Worm (Caenorhabditis elegans) whole organism, L1 larva: ENCODE results near the gene K02D10.1.
A peak's percentile ranks its signal among the peaks of the same experiment; 100 is the strongest.

Experiments
- C04F5.9 ChIP-seq: sonication (generic microtip); optimal IDR thresholded peaks from 2 replicates; lab custom pipeline; 2016; ENCODE audit warnings: missing genetic modification characterization, missing compliant biosample characterization
- C16A3.4 ChIP-seq: fragments of 150-350 bp; optimal IDR thresholded peaks from 2 replicates; lab custom pipeline; 2014; ENCODE audit warnings: missing biosample characterization, missing genetic modification characterization
- C34B4.2 ChIP-seq: sonication (generic microtip); optimal IDR thresholded peaks from 2 replicates; lab custom pipeline; 2017; ENCODE audit warnings: mild to moderate bottlenecking, missing genetic modification characterization, missing compliant biosample characterization
- aly-2 ChIP-seq: fragments of 150-350 bp; optimal IDR thresholded peaks from 2 replicates; lab custom pipeline; 2014; ENCODE audit warnings: missing biosample characterization, missing genetic modification characterization
- blmp-1 ChIP-seq: fragments of 150-350 bp; optimal IDR thresholded peaks from 2 replicates; lab custom pipeline; 2014; ENCODE audit warnings: missing biosample characterization, missing genetic modification characterization
- ceh-63 ChIP-seq: fragments of 200-800 bp; sonication (Bioruptor generic); optimal IDR thresholded peaks from 2 replicates; lab custom pipeline; 2018; ENCODE audit warnings: mild to moderate bottlenecking, missing genetic modification characterization, missing compliant biosample characterization
- ceh-8 ChIP-seq: fragments of 200-800 bp; sonication (Bioruptor generic); optimal IDR thresholded peaks from 2 replicates; lab custom pipeline; 2018; ENCODE audit warnings: mild to moderate bottlenecking, missing genetic modification characterization, moderate library complexity, missing compliant biosample characterization
- ceh-82 ChIP-seq, 3 experiments: fragments of 150-350 bp in 1 of 3; sonication (generic microtip) in 2 of 3; optimal IDR thresholded peaks; 2 replicates each; lab custom pipeline; 2014 to 2017; ENCODE audit warnings: missing biosample characterization in 3 of 3, missing genetic modification characterization in 3 of 3
- ceh-88 ChIP-seq: fragments of 200-800 bp; sonication (Bioruptor generic); IDR thresholded peaks from 2 replicates; pipeline ENCODE4 v1.3.6; 2022; ENCODE audit warnings: missing genetic modification characterization, missing compliant biosample characterization
- ces-1 ChIP-seq: fragments of 150-350 bp; optimal IDR thresholded peaks from 2 replicates; lab custom pipeline; 2014; ENCODE audit warnings: missing biosample characterization, missing genetic modification reagents, missing genetic modification characterization
- dpl-1 ChIP-seq, 3 experiments: fragments of 150-350 bp in 2 of 3; sonication (generic microtip) in 1 of 3; optimal IDR thresholded peaks; 2 replicates each; lab custom pipeline; 2014 to 2017; ENCODE audit warnings: missing biosample characterization in 3 of 3, missing genetic modification characterization in 3 of 3, missing genetic modification reagents in 3 of 3
- efl-1 ChIP-seq, 4 experiments: fragments of 150-350 bp; optimal IDR thresholded peaks in 3 of 4; peaks in 1 of 4; 1 replicate in 1 of 4; 2 replicates in 3 of 4; lab custom pipeline; 2014; ENCODE audit warnings: missing biosample characterization in 2 of 4, missing genetic modification characterization in 2 of 4, missing genetic modification reagents in 2 of 4
- egl-13 ChIP-seq: sonication (generic microtip); optimal IDR thresholded peaks from 2 replicates; lab custom pipeline; 2016; ENCODE audit warnings: missing genotype, missing genetic modification reagents, missing genetic modification characterization, missing compliant biosample characterization
- egl-27 ChIP-seq, 2 experiments: fragments of 150-350 bp in 1 of 2; sonication (generic microtip); optimal IDR thresholded peaks; 3 replicates each; lab custom pipeline; 2017 to 2018; ENCODE audit warnings: missing biosample characterization in 2 of 2, missing genetic modification characterization in 2 of 2, missing genetic modification reagents in 2 of 2
- elt-3 ChIP-seq, 6 experiments: fragments of 150-350 bp in 1 of 6; sonication (generic microtip); optimal IDR thresholded peaks; 2 replicates each; lab custom pipeline; 2017 to 2018; ENCODE audit warnings: missing biosample characterization in 6 of 6, missing genetic modification characterization in 6 of 6, inconsistent platforms in 1 of 6
- fkh-10 ChIP-seq: sonication (generic microtip); optimal IDR thresholded peaks from 2 replicates; lab custom pipeline; 2017; ENCODE audit warnings: missing biosample characterization, missing genetic modification reagents, missing genetic modification characterization
- fkh-4 ChIP-seq: sonication (generic microtip); optimal IDR thresholded peaks from 2 replicates; lab custom pipeline; 2016; ENCODE audit warnings: missing compliant biosample characterization, missing genetic modification characterization, borderline replicate concordance
- fkh-8 ChIP-seq: sonication (generic microtip); optimal IDR thresholded peaks from 2 replicates; lab custom pipeline; 2016; ENCODE audit warnings: mild to moderate bottlenecking, missing genetic modification characterization, missing compliant biosample characterization
- grh-1 ChIP-seq: fragments of 200-800 bp; sonication (Bioruptor generic); IDR thresholded peaks from 2 replicates; pipeline ENCODE4 v1.3.6; 2022; ENCODE audit warnings: missing genetic modification reagents, missing genetic modification characterization, missing compliant biosample characterization
- hlh-4 ChIP-seq: sonication (generic microtip); optimal IDR thresholded peaks from 2 replicates; lab custom pipeline; 2016; ENCODE audit warnings: mild to moderate bottlenecking, missing genetic modification characterization, missing compliant biosample characterization
- jun-1 ChIP-seq: fragments of 150-350 bp; optimal IDR thresholded peaks from 2 replicates; lab custom pipeline; 2014; ENCODE audit warnings: missing biosample characterization, missing genetic modification reagents, missing genetic modification characterization
- lin-13 ChIP-seq: fragments of 150-350 bp; optimal IDR thresholded peaks from 2 replicates; lab custom pipeline; 2014; ENCODE audit warnings: missing biosample characterization, missing genetic modification reagents, missing genetic modification characterization
- lin-14 ChIP-seq: fragments of 200-800 bp; sonication (Bioruptor generic); optimal IDR thresholded peaks from 2 replicates; lab custom pipeline; 2018; ENCODE audit warnings: mild to moderate bottlenecking, missing genetic modification characterization, moderate library complexity, missing compliant biosample characterization
- lin-15B ChIP-seq: fragments of 150-350 bp; sonication (generic microtip); optimal IDR thresholded peaks from 3 replicates; lab custom pipeline; 2014; ENCODE audit warnings: missing biosample characterization, missing genetic modification characterization
- lin-35 ChIP-seq, 2 experiments: fragments of 150-350 bp; optimal IDR thresholded peaks; 2 replicates each; lab custom pipeline; 2014; ENCODE audit warnings: missing biosample characterization in 2 of 2, missing genetic modification characterization in 2 of 2, missing genetic modification reagents in 2 of 2
- lin-39 ChIP-seq: fragments of 150-350 bp; optimal IDR thresholded peaks from 2 replicates; lab custom pipeline; 2014; ENCODE audit warnings: missing biosample characterization, missing genetic modification reagents, missing genetic modification characterization
- mab-9 ChIP-seq: fragments of 200-800 bp; sonication (Bioruptor generic); IDR thresholded peaks from 2 replicates; pipeline ENCODE4 v1.3.6; 2022; ENCODE audit warnings: missing genetic modification reagents, missing genetic modification characterization, missing compliant biosample characterization
- mdl-1 ChIP-seq, 2 experiments: fragments of 150-350 bp; optimal IDR thresholded peaks; 2 replicates each; lab custom pipeline; 2014 to 2017; ENCODE audit warnings: missing biosample characterization in 2 of 2, missing genetic modification characterization in 2 of 2, inconsistent platforms in 1 of 2
- mef-2 ChIP-seq: fragments of 150-350 bp; optimal IDR thresholded peaks from 2 replicates; lab custom pipeline; 2014; ENCODE audit warnings: missing biosample characterization, missing genetic modification characterization
- nhr-11 ChIP-seq: fragments of 150-350 bp; optimal IDR thresholded peaks from 2 replicates; lab custom pipeline; 2014; ENCODE audit warnings: missing biosample characterization, missing genetic modification characterization
- nhr-19 ChIP-seq: fragments of 200-800 bp; sonication (Bioruptor generic); conservative IDR thresholded peaks from 2 replicates; pipeline ENCODE4 v1.3.6; 2022; ENCODE audit warnings: missing genetic modification characterization, missing compliant biosample characterization
- nhr-20 ChIP-seq: sonication (generic microtip); optimal IDR thresholded peaks from 2 replicates; lab custom pipeline; 2016; ENCODE audit warnings: mild to moderate bottlenecking, missing genetic modification characterization, missing compliant biosample characterization
- nhr-71 ChIP-seq: sonication (generic microtip); optimal IDR thresholded peaks from 2 replicates; lab custom pipeline; 2016; ENCODE audit warnings: mild to moderate bottlenecking, missing genetic modification characterization, moderate library complexity, missing compliant biosample characterization
- nhr-85 ChIP-seq: sonication (generic microtip); peaks from one replicate; lab custom pipeline; 2016; ENCODE audit warnings: missing genetic modification characterization, inconsistent platforms, missing compliant biosample characterization
- skn-1 ChIP-seq: fragments of 150-350 bp; optimal IDR thresholded peaks from 2 replicates; lab custom pipeline; 2014; ENCODE audit warnings: missing biosample characterization, missing genetic modification characterization
- sox-4 ChIP-seq: sonication (generic microtip); optimal IDR thresholded peaks from 2 replicates; lab custom pipeline; 2016; ENCODE audit warnings: missing genetic modification characterization, missing compliant biosample characterization
- sptf-1 ChIP-seq: fragments of 150-350 bp; optimal IDR thresholded peaks from 2 replicates; lab custom pipeline; 2014; ENCODE audit warnings: missing biosample characterization, missing genetic modification characterization
- sup-37 ChIP-seq: fragments of 200-800 bp; sonication (Bioruptor generic); optimal IDR thresholded peaks from 2 replicates; lab custom pipeline; 2018; ENCODE audit warnings: mild to moderate bottlenecking, missing genetic modification characterization, missing compliant biosample characterization
- tbx-2 ChIP-seq: sonication (generic microtip); optimal IDR thresholded peaks from 2 replicates; lab custom pipeline; 2016; ENCODE audit warnings: missing genetic modification characterization, missing compliant biosample characterization
- tlp-1 ChIP-seq: fragments of 150-350 bp; optimal IDR thresholded peaks from 2 replicates; lab custom pipeline; 2014; ENCODE audit warnings: missing biosample characterization, missing genetic modification characterization
- unc-130 ChIP-seq: fragments of 150-350 bp; optimal IDR thresholded peaks from 2 replicates; lab custom pipeline; 2017; ENCODE audit warnings: missing biosample characterization, missing genetic modification characterization, inconsistent platforms
- unc-30 ChIP-seq: sonication (generic microtip); optimal IDR thresholded peaks from 2 replicates; lab custom pipeline; 2017; ENCODE audit warnings: missing biosample characterization, missing genetic modification characterization
- unc-86 ChIP-seq: sonication (generic microtip); optimal IDR thresholded peaks from 2 replicates; lab custom pipeline; 2016; ENCODE audit warnings: missing genetic modification characterization, missing compliant biosample characterization
- zag-1 ChIP-seq: fragments of 150-350 bp; optimal IDR thresholded peaks from 2 replicates; lab custom pipeline; 2014; ENCODE audit warnings: missing biosample characterization, missing genetic modification characterization
- zip-4 ChIP-seq: fragments of 200-800 bp; sonication (Bioruptor generic); optimal IDR thresholded peaks from 2 replicates; lab custom pipeline; 2018; ENCODE audit warnings: mild to moderate bottlenecking, missing genetic modification characterization, moderate library complexity, missing compliant biosample characterization
- ztf-11 ChIP-seq, 2 experiments: sonication (generic microtip); optimal IDR thresholded peaks; 2 replicates each; lab custom pipeline; 2016 to 2017; ENCODE audit warnings: missing genetic modification characterization in 2 of 2, missing biosample characterization in 1 of 2, missing compliant biosample characterization in 1 of 2
- ztf-4 ChIP-seq: fragments of 150-350 bp; optimal IDR thresholded peaks from 2 replicates; lab custom pipeline; 2014; ENCODE audit warnings: missing biosample characterization, missing genetic modification characterization

K02D10.1 gene

ce11 chrIII:8799964-8800795 is 30.8 kb downstream of the K02D10.1 start, which contains the start of gene F54F2.6 (continued):
- peak; percentile 80 for TF ChIP-seq jun-1 (tag; lab: Kevin White, UChicago)
- TF ChIP-seq lin-35 (GFP tag; optimal IDR thresholded peaks at IDR 0.05; lab: Kevin White, UChicago) = peak; percentile 61 to 67
- no peak for TF ChIP-seq sptf-1
- TF ChIP-seq fkh-8 (tag; lab: Kevin White, UChicago) = peak; percentile 94
- TF ChIP-seq lin-14 (GFP tag; lab: Kevin White, UChicago) = peak; percentile 100

- TF ChIP-seq nhr-71 = no peak
- no peak for TF ChIP-seq ztf-11 (tag; optimal IDR thresholded peaks at IDR 0.05; lab: Kevin White, UChicago)
- TF ChIP-seq lin-39 = no peak
- TF ChIP-seq efl-1 (optimal IDR thresholded peaks at IDR 0.05; lab: Kevin White, UChicago) = no peak
- peak in 1 of 2 experiments; percentile 92 for TF ChIP-seq efl-1 (GFP tag; optimal IDR thresholded peaks at IDR 0.05 in 1 of 2; lab: Kevin White, UChicago)
- TF ChIP-seq ceh-82 (tag; optimal IDR thresholded peaks at IDR 0.05; lab: Kevin White, UChicago) = peak in 1 of 3 experiments; percentile 1
- TF ChIP-seq unc-30 = no peak
- TF ChIP-seq nhr-11 (tag; lab: Kevin White, UChicago) = no peak
- no peak for TF ChIP-seq egl-13 (tag; lab: Kevin White, UChicago)
- peak; percentile 17 for TF ChIP-seq nhr-85 (tag; lab: Kevin White, UChicago)
- TF ChIP-seq blmp-1 = peak; percentile 86
- TF ChIP-seq fkh-8 (tag; lab: Kevin White, UChicago) = no peak
- no peak for TF ChIP-seq mef-2
- TF ChIP-seq sox-4 (tag; lab: Kevin White, UChicago) = no peak
Observed at ce11 chrIII:8800796-8801083, 31.4 kb downstream of the K02D10.1 start.

ce11 chrIII:8801352-8801863 is 32.1 kb downstream of the K02D10.1 start:
- TF ChIP-seq zip-4 (GFP tag; lab: Kevin White, UChicago) = no peak
- no peak for TF ChIP-seq dpl-1 (GFP tag; optimal IDR thresholded peaks at IDR 0.05; lab: Kevin White, UChicago)
- no peak for TF ChIP-seq nhr-11 (tag; lab: Kevin White, UChicago)
- no peak for TF ChIP-seq C34B4.2 (tag; lab: Kevin White, UChicago)
- peak; percentile 0 for TF ChIP-seq C16A3.4 (tag; lab: Kevin White, UChicago)
- TF ChIP-seq fkh-10 (GFP tag; lab: Kevin White, UChicago) = no peak
- TF ChIP-seq blmp-1 = peak; percentile 74
- no peak for TF ChIP-seq ces-1
- no peak for TF ChIP-seq lin-15B (tag; lab: Kevin White, UChicago)
- TF ChIP-seq mdl-1 (tag; optimal IDR thresholded peaks at IDR 0.05; lab: Kevin White, UChicago) = peak in 1 of 2 experiments; percentile 14
- TF ChIP-seq ceh-82 (tag; optimal IDR thresholded peaks at IDR 0.05; lab: Kevin White, UChicago) = peak in 1 of 3 experiments; percentile 5
- no peak for TF ChIP-seq fkh-4 (tag; lab: Kevin White, UChicago)
- TF ChIP-seq egl-27 (tag; optimal IDR thresholded peaks at IDR 0.05; lab: Kevin White, UChicago) = no peak
- TF ChIP-seq nhr-19 (GFP tag; lab: Robert Waterston, UW) = no peak
- no peak for TF ChIP-seq ztf-4 (tag; lab: Kevin White, UChicago)
- peak; percentile 23 for TF ChIP-seq lin-13
- no peak for TF ChIP-seq zag-1
- TF ChIP-seq tbx-2 (tag; lab: Kevin White, UChicago) = no peak
- TF ChIP-seq ceh-63 (GFP tag; lab: Kevin White, UChicago) = no peak
- no peak for TF ChIP-seq sup-37
- TF ChIP-seq grh-1 (GFP tag; lab: Robert Waterston, UW) = peak; percentile 40; the same call in 1 of the 2 replicates
- no peak for TF ChIP-seq hlh-4
- TF ChIP-seq C04F5.9 (tag; lab: Kevin White, UChicago) = no peak
- TF ChIP-seq skn-1 (tag; lab: Kevin White, UChicago) = peak; percentile 18
- no peak for TF ChIP-seq tlp-1 (tag; lab: Kevin White, UChicago)
- TF ChIP-seq elt-3 (tag; optimal IDR thresholded peaks at IDR 0.05; lab: Kevin White, UChicago) = peak in 3 of 6 experiments; percentile 16 to 81 (median 68)
- TF ChIP-seq lin-14 (GFP tag; lab: Kevin White, UChicago) = no peak
- TF ChIP-seq ceh-8 (GFP tag; lab: Kevin White, UChicago) = no peak
- no peak for TF ChIP-seq mab-9 (GFP tag; lab: Robert Waterston, UW)
- no peak for TF ChIP-seq unc-86 (tag; lab: Kevin White, UChicago)
- TF ChIP-seq unc-130 (tag; lab: Kevin White, UChicago) = peak; percentile 49
- TF ChIP-seq egl-13 (tag; lab: Kevin White, UChicago) = no peak
- no peak for TF ChIP-seq aly-2 (tag; lab: Kevin White, UChicago)
- no peak for TF ChIP-seq ceh-88 (GFP tag; lab: Robert Waterston, UW)
- no peak for TF ChIP-seq nhr-20 (tag; lab: Kevin White, UChicago)
